Fruit fly (Drosophila melanogaster) whole organism, larva: ENCODE results near the gene CG13855.
A peak's percentile ranks its signal among the peaks of the same experiment; 100 is the strongest.

ENCODE experiments used
- noc ChIP-seq: fragments of 200-800 bp; sonication (Bioruptor generic); optimal IDR thresholded peaks from 3 replicates; lab custom pipeline; 2019; ENCODE audit warnings: missing biosample characterization, mild to moderate bottlenecking, missing genetic modification characterization, moderate library complexity

Gene CG13855

dm6 chr3R:22405639-22406038 lies at the start of gene CG13855:
TSS of gene CG13855 (plus strand) at chr3R:22405939.
- no peak for TF ChIP-seq noc

DNA sequence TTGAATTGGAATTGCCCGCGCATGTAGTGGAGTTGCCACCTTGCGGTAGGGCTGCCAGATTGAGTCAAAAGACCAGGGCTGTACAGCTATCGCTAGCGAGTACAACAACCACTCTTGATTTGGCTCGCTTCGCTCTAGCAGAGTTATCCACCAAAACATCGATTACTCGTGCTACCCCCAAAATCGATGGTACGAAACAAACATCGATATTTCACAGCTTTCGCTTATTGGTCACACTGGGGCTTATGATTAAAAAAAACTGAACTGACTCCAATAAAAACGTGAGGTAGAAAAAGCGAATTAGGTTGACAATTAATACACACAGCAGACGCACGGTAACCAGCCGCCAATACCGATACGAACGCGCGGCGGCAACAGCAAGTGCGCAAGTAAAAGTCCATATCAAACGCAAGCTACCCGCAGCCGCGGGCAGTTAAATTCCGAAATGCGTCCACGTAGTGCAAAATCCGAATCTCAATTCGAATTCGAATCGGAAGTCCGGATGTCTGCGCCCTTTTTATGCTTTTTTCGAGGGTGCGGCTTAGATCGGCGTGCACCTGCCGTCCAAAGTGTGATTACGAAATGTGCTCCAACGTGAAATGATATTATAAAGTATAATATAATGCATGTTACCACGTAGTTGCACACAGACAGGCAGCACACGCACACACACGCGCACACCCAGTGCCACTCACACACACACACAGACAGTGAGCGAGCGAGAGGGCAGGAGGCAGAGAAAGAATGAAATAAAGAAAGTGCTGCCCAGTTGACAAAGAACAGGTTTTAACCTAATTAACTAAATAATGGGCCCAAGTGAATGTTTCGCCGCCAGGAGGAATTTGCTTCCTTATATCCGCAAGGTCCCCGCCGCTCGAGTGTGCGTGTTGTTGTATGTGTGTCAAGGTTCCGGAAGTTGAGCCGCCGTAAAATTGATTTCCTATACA lies 49.0 kb upstream of the CG13855 start, which contains the start of gene Sar1:
Gene Sar1, plus strand, starts transcription at position 222 of the 947 bp plus-strand sequence.
- peak; percentile 48 for TF ChIP-seq noc

DNA sequence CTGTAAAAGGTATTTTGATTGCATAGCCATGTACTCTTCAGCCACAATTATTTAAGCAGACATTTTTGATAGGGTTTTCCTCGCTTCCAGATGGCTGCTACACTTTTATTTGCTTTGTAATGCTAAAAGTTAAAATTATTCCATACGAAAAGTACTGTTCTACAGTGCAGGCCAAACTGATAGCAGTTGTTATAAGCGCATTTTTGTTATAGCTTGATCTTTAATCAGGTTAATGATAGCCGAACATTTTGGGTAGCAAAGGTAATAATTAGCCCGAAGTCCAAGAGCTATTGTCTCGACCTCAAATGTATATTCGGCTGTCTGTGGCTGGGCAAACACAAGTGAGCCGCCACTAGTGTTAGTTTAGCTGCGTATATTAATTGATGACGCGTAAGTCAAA lies 47.8 kb upstream of the CG13855 start:
- TF ChIP-seq noc, result peak; percentile 14

dm6 chr3R:22358810-22359209 lies 46.9 kb upstream of the CG13855 start:
- TF ChIP-seq noc, result peak; percentile 73

DNA sequence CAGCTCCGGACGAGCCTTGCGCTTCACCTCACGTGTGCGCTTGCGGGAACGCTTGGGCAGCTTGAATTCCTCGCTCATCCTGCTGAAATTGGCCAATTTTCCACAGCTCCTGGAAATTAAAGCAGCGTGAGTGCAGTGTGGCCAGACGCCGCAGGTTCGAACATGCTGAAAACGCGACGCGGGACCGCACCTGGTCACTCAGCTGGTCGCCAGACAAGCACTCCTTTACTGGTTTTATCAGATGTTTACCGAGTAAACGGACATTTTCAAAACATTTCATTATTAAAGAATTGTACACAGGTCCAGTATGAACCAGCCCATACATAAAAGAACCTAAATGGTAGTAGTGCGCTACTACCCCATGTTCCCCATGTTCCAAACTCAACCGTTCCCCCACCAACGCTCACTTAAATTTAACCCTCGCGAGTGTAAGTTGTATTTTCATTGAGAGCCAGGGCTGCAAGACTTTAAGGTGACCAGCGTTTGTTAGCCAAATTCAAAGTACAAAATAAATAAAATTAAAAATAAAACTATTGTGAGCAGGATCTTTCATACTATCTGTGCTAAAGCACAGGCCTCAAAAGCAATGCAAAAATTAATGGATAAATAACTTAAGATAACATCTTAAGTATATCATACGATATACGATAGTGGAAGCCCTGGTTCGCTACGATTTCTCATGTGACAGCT lies 43.4 kb upstream of the CG13855 start, which contains the start of the genes JMJD6, CG7071 and Muted:
Gene JMJD6, minus strand, starts transcription at position 154 of the 690 bp plus-strand sequence.
Gene CG7071, plus strand, starts transcription at position 403 of the 690 bp plus-strand sequence.
Gene Muted, plus strand, starts transcription at position 403 of the 690 bp plus-strand sequence.
- TF ChIP-seq noc, result peak; percentile 93

- TF ChIP-seq noc, result no peak
These were observed 40.0 kb upstream of the CG13855 start, which contains the start of gene CG5382 for dm6 chr3R:22365660-22366195. TSS of gene CG5382 (minus strand) at chr3R:22365983.

DNA sequence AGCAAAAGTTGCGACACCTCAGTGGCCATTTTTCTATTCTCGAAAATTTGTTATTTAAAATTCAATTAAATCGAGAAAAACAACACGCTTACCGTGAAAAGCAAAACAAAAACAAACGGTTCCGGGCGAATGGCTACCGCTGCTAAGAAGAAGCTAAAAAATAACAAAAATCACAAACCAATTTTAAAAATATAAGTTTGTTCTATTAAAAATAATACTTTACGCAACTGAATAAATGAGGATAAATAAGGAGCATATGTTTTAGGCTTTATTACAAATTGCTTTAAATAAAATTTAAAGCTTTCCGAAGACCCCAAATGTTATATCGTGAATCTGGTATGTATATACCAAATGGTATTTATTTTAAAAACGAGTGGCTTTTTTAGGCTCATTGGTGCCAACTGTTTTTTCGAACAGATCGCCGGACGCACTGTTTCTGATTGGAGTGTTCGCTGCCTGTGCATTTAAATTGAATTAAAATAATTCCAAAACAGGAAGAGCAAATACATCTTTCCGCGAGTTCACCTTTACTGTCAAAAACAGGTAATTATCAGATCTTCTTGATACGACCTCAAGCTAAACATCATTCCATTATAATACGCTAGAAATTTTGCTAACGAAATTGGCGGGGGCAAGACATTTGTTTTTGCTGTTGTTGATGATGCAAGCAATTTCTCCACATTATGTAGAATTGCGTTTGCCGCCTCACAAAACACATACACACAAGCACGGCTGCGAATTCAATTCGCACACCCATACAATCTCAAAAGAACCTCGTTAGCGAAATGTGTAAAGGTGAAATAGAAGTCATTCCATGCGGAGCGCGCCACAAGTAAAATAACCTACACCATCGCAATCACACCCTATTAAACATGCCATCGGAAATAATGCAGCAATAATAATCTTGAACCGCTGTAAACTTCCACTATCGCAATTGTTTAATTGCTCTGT lies 38.3 kb upstream of the CG13855 start, which contains the start of the genes Polr3F and PyK:
Gene Polr3F, minus strand, starts transcription at position 248 of the 951 bp plus-strand sequence.
Gene PyK, plus strand, starts transcription at position 411 of the 951 bp plus-strand sequence.
- no peak for TF ChIP-seq noc

- peak; percentile 19 for TF ChIP-seq noc
These were observed 37.5 kb upstream of the CG13855 start for dm6 chr3R:22368077-22368776.

dm6 chr3R:22368777-22369214 lies 36.9 kb upstream of the CG13855 start:
- no peak for TF ChIP-seq noc

dm6 chr3R:22372535-22372934 lies 33.2 kb upstream of the CG13855 start, which contains the start of gene CG7069:
TSS of gene CG7069 (plus strand) at chr3R:22372835.
- TF ChIP-seq noc, result no peak

DNA sequence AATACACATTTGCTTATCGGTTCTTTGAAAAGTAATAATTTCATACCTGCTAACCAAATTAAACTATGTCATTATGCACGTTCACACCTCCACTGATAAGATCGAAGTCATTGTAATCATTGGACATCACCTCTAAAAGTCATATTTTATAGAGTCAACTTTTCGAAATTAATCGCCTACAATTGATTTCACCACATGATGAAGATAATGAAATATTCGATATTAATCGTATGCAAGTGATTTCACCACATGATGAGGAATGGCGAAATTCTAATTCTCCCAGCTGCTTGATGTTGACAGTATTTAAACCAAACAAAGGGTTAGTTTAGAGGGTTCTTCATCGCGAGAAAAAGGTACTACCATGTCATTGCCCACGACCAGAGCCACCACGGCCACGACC lies 30.1 kb upstream of the CG13855 start, which contains the start of gene CG18596:
Gene CG18596, plus strand, starts transcription at position 250 of the 400 bp plus-strand sequence.
- no peak for TF ChIP-seq noc

dm6 chr3R:22379942-22380341 lies 25.8 kb upstream of the CG13855 start, which contains the start of gene CG34149:
TSS of gene CG34149 (plus strand) at chr3R:22380128.
- TF ChIP-seq noc, result no peak

- TF ChIP-seq noc, result no peak
These were observed 24.7 kb upstream of the CG13855 start, which contains the start of gene CG43342 for dm6 chr3R:22381077-22381476. TSS of gene CG43342 (plus strand) at chr3R:22381340.

DNA sequence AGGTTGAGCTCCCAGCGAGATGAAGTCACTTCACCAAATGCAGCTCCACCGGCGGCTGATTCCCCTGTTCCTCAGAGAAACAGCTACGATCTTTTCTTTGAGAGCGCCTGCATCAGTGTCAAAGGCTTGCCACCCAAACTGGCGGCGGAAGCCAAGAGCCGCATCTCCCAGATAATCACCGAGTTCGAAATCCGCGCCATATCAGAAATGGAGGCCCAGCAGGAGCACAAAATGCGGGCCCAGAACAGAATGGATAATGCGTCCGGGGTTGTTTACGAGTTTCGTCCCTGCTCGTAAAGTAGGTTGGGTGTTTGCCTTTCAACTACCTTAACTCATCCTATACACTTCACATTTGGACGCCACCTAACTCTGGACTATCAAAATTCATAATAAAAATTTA lies 24.0 kb upstream of the CG13855 start, which contains the start of gene Gpdh3:
Gene Gpdh3, plus strand, starts transcription at position 301 of the 400 bp plus-strand sequence.
- TF ChIP-seq noc, result no peak
